Fruit fly (Drosophila melanogaster) whole organism, embryonic: ENCODE measurements around the gene CG14100.

Source experiments
- Ada2b ChIP-seq: fragments of 200-800 bp; sonication (Bioruptor generic); IDR thresholded peaks from 2 replicates; pipeline ENCODE4 v1.3.6; 2022; ENCODE audit warnings: missing biosample characterization, missing genetic modification characterization
- Bgb ChIP-seq: fragments of 200-800 bp; sonication (Bioruptor generic); IDR thresholded peaks from 2 replicates; pipeline ENCODE4 v1.3.6; 2022; ENCODE audit warnings: missing biosample characterization, missing genetic modification characterization; ENCODE audit not compliant: partially characterized antibody
- CG10543 ChIP-seq: fragments of 200-800 bp; sonication (Bioruptor generic); optimal IDR thresholded peaks from 3 replicates; lab custom pipeline; 2017; ENCODE audit warnings: missing biosample characterization, mild to moderate bottlenecking, missing genetic modification characterization, moderate library complexity
- CG11093 ChIP-seq: fragments of 200-800 bp; sonication (Bioruptor generic); IDR thresholded peaks from 3 replicates; pipeline ENCODE4 v1.3.6; 2022; ENCODE audit warnings: missing biosample characterization, missing genetic modification characterization
- CG11695 ChIP-seq: fragments of 200-800 bp; sonication (Bioruptor generic); IDR thresholded peaks from 3 replicates; pipeline ENCODE4 v1.3.6; 2022; ENCODE audit warnings: missing biosample characterization, missing genetic modification characterization
- CG1233 ChIP-seq: fragments of 200-800 bp; sonication (Bioruptor generic); optimal IDR thresholded peaks from 4 replicates; lab custom pipeline; 2018; ENCODE audit warnings: missing biosample characterization, mild to moderate bottlenecking, missing genetic modification characterization
- CG12744 ChIP-seq: fragments of 200-800 bp; sonication (Bioruptor generic); optimal IDR thresholded peaks from 2 replicates; lab custom pipeline; 2016; ENCODE audit warnings: missing biosample characterization, missing genetic modification characterization
- CG14014 ChIP-seq: fragments of 200-800 bp; sonication (Bioruptor generic); IDR thresholded peaks from 2 replicates; pipeline ENCODE4 v1.3.6; 2022; ENCODE audit warnings: missing biosample characterization, missing genetic modification characterization
- CG16779 ChIP-seq: fragments of 200-800 bp; sonication (Bioruptor generic); IDR thresholded peaks from 2 replicates; pipeline ENCODE4 v1.3.6; 2022; ENCODE audit warnings: missing biosample characterization, missing genetic modification characterization
- CG17186 ChIP-seq: fragments of 200-800 bp; sonication (Bioruptor generic); optimal IDR thresholded peaks from 3 replicates; lab custom pipeline; 2017; ENCODE audit warnings: missing biosample characterization, missing genetic modification reagents, missing genetic modification characterization
- CG17912 ChIP-seq: fragments of 200-800 bp; sonication (Bioruptor generic); optimal IDR thresholded peaks from 2 replicates; lab custom pipeline; 2018; ENCODE audit warnings: missing biosample characterization, mild to moderate bottlenecking, missing genetic modification characterization
- CG18599 ChIP-seq: fragments of 200-800 bp; sonication (Bioruptor generic); optimal IDR thresholded peaks from 3 replicates; lab custom pipeline; 2017; ENCODE audit warnings: missing biosample characterization, missing genetic modification characterization, mild to moderate bottlenecking, moderate library complexity, missing genetic modification reagents
- CG18764 ChIP-seq: fragments of 200-800 bp; sonication (Bioruptor generic); optimal IDR thresholded peaks from 3 replicates; lab custom pipeline; 2016; ENCODE audit warnings: missing biosample characterization, missing genetic modification characterization
- CG2712 ChIP-seq: fragments of 200-800 bp; optimal IDR thresholded peaks from 3 replicates; lab custom pipeline; 2019; ENCODE audit warnings: missing biosample characterization, mild to moderate bottlenecking, missing genetic modification characterization, moderate library complexity
- CG32532 ChIP-seq: fragments of 200-800 bp; sonication (Bioruptor generic); IDR thresholded peaks from 2 replicates; pipeline ENCODE4 v1.3.6; 2022; ENCODE audit warnings: missing biosample characterization, missing genetic modification characterization
- CG6175 ChIP-seq: fragments of 200-800 bp; sonication (Bioruptor generic); IDR thresholded peaks from 3 replicates; pipeline ENCODE4 v1.3.6; 2022; ENCODE audit warnings: missing biosample characterization, missing genetic modification characterization
- CG6765 ChIP-seq: fragments of 200-800 bp; sonication (Bioruptor generic); optimal IDR thresholded peaks from 3 replicates; lab custom pipeline; 2017; ENCODE audit warnings: missing biosample characterization, mild to moderate bottlenecking, missing genetic modification characterization
- CG8089 ChIP-seq: fragments of 200-800 bp; sonication (Bioruptor generic); optimal IDR thresholded peaks from 3 replicates; lab custom pipeline; 2016; ENCODE audit warnings: missing biosample characterization, missing genetic modification characterization
- CG8924 ChIP-seq: fragments of 200-800 bp; optimal IDR thresholded peaks from 3 replicates; lab custom pipeline; 2019; ENCODE audit warnings: missing biosample characterization, mild to moderate bottlenecking, missing genetic modification characterization, moderate library complexity
- E2f1 ChIP-seq: fragments of 200-800 bp; sonication (Bioruptor generic); IDR thresholded peaks from 2 replicates; pipeline ENCODE4 v1.3.6; 2022; ENCODE audit warnings: missing biosample characterization, missing genetic modification characterization
- Eip74EF ChIP-seq, 2 experiments: fragments of 200-800 bp in 1 of 2; fragments of >200 bp in 1 of 2; sonication (Bioruptor generic) in 1 of 2; optimal IDR thresholded peaks; 2 replicates each; lab custom pipeline; 2017 to 2019; ENCODE audit warnings: missing biosample characterization in 2 of 2, missing genetic modification characterization in 2 of 2, mild to moderate bottlenecking in 1 of 2, moderate library complexity in 1 of 2
- HLHmδ ChIP-seq: fragments of 200-800 bp; sonication (Bioruptor generic); optimal IDR thresholded peaks from 2 replicates; lab custom pipeline; 2018; ENCODE audit warnings: missing biosample characterization, mild to moderate bottlenecking, missing genetic modification characterization, moderate library complexity
- Jarid2 ChIP-seq: fragments of 200-800 bp; sonication (Bioruptor generic); optimal IDR thresholded peaks from 3 replicates; lab custom pipeline; 2017; ENCODE audit warnings: mild to moderate bottlenecking, missing biosample characterization, missing genetic modification reagents, missing genetic modification characterization
- NK7.1 ChIP-seq: fragments of 200-800 bp; sonication (Bioruptor generic); optimal IDR thresholded peaks from 3 replicates; lab custom pipeline; 2016; ENCODE audit warnings: missing biosample characterization, missing genetic modification characterization
- Nf-YB ChIP-seq: fragments of 200-800 bp; sonication (Bioruptor generic); optimal IDR thresholded peaks from 3 replicates; lab custom pipeline; 2019; ENCODE audit warnings: missing biosample characterization, mild to moderate bottlenecking, missing genetic modification characterization, moderate library complexity
- Pdp1 ChIP-seq, 2 experiments: fragments of 200-800 bp; sonication (Bioruptor generic); optimal IDR thresholded peaks; 3 replicates each; lab custom pipeline; 2016; ENCODE audit warnings: missing biosample characterization in 2 of 2, missing genetic modification characterization in 2 of 2, mild to moderate bottlenecking in 1 of 2, moderate library complexity in 1 of 2
- ase ChIP-seq: fragments of 200-800 bp; sonication (Bioruptor generic); IDR thresholded peaks from 3 replicates; pipeline ENCODE4 v1.3.6; 2022; ENCODE audit warnings: missing biosample characterization, missing genetic modification characterization
- bbx ChIP-seq: fragments of 200-800 bp; sonication (Bioruptor generic); IDR thresholded peaks from 2 replicates; pipeline ENCODE4 v1.3.6; 2022; ENCODE audit warnings: missing biosample characterization, missing genetic modification characterization; ENCODE audit not compliant: partially characterized antibody
- btn ChIP-seq: fragments of 200-800 bp; sonication (Bioruptor generic); optimal IDR thresholded peaks from 2 replicates; lab custom pipeline; 2016; ENCODE audit warnings: missing biosample characterization, missing genetic modification characterization
- ci ChIP-seq: fragments of 200-800 bp; sonication (Bioruptor generic); IDR thresholded peaks from 3 replicates; pipeline ENCODE4 v1.3.6; 2022; ENCODE audit warnings: missing biosample characterization, missing genetic modification characterization
- dpn ChIP-seq, 2 experiments: fragments of 200-800 bp; sonication (Bioruptor generic); optimal IDR thresholded peaks; 3 replicates each; lab custom pipeline; 2016; ENCODE audit warnings: missing biosample characterization in 2 of 2, missing genetic modification characterization in 2 of 2
- gce ChIP-seq: fragments of 200-800 bp; sonication (Bioruptor generic); IDR thresholded peaks from 3 replicates; pipeline ENCODE4 v1.3.6; 2022; ENCODE audit warnings: missing biosample characterization, missing genetic modification characterization
- grn ChIP-seq: fragments of 200-800 bp; sonication (Bioruptor generic); optimal IDR thresholded peaks from 3 replicates; lab custom pipeline; 2017; ENCODE audit warnings: missing biosample characterization, missing genetic modification characterization
- insv ChIP-seq, 2 experiments: fragments of 200-800 bp; sonication (Bioruptor generic); optimal IDR thresholded peaks; 3 replicates each; lab custom pipeline; 2016 to 2018; ENCODE audit warnings: missing biosample characterization in 2 of 2, missing genetic modification characterization in 2 of 2
- jigr1 ChIP-seq: fragments of 200-800 bp; sonication (Bioruptor generic); IDR thresholded peaks from 3 replicates; pipeline ENCODE4 v1.3.6; 2022; ENCODE audit warnings: missing biosample characterization, missing genetic modification characterization
- kni ChIP-seq: fragments of 200-800 bp; sonication (Bioruptor generic); optimal IDR thresholded peaks from 3 replicates; lab custom pipeline; 2017; ENCODE audit warnings: mild to moderate bottlenecking, missing biosample characterization, missing genetic modification reagents, missing genetic modification characterization
- mirr ChIP-seq: fragments of 200-800 bp; sonication (Bioruptor generic); optimal IDR thresholded peaks from 3 replicates; lab custom pipeline; 2018; ENCODE audit warnings: missing biosample characterization, mild to moderate bottlenecking, missing genetic modification characterization
- nom ChIP-seq: fragments of 200-800 bp; sonication (Bioruptor generic); optimal IDR thresholded peaks from 2 replicates; lab custom pipeline; 2017; ENCODE audit warnings: missing biosample characterization, missing genetic modification characterization, mild to moderate bottlenecking, moderate library complexity, missing genetic modification reagents
- onecut ChIP-seq: fragments of 200-800 bp; sonication (Bioruptor generic); IDR thresholded peaks from 2 replicates; pipeline ENCODE4 v1.3.6; 2022; ENCODE audit warnings: missing biosample characterization, missing genetic modification characterization
- p53 ChIP-seq: fragments of 200-800 bp; sonication (Bioruptor generic); optimal IDR thresholded peaks from 2 replicates; lab custom pipeline; 2016; ENCODE audit warnings: missing biosample characterization, missing genetic modification characterization
- pan ChIP-seq, 4 experiments: fragments of >200 bp in 3 of 4; fragments of 200-800 bp in 1 of 4; sonication (Bioruptor generic) in 1 of 4; optimal IDR thresholded peaks in 3 of 4; IDR thresholded peaks in 1 of 4; 2 replicates each; pipeline versions ENCODE4 v1.3.6 to Lab custom; 2017 to 2022; ENCODE audit warnings: missing biosample characterization in 2 of 4, missing genetic modification characterization in 2 of 4, mixed read lengths in 1 of 4
- prd ChIP-seq, 3 experiments: fragments of >200 bp in 2 of 3; fragments of 200-800 bp in 1 of 3; sonication (Bioruptor generic) in 1 of 3; optimal IDR thresholded peaks in 2 of 3; IDR thresholded peaks in 1 of 3; 2 replicates in 2 of 3; 3 replicates in 1 of 3; pipeline versions ENCODE4 v1.3.6 to Lab custom; 2017 to 2022; ENCODE audit warnings: missing biosample characterization in 1 of 3, missing genetic modification characterization in 1 of 3
- ranshi ChIP-seq: fragments of 200-800 bp; sonication (Bioruptor generic); IDR thresholded peaks from 2 replicates; pipeline ENCODE4 v1.3.6; 2022; ENCODE audit warnings: missing biosample characterization, missing genetic modification characterization
- sens ChIP-seq: fragments of 200-800 bp; sonication (Bioruptor generic); peaks from one replicate; lab custom pipeline; 2016; ENCODE audit warnings: missing biosample characterization, missing genetic modification characterization
- seq ChIP-seq: fragments of 200-800 bp; sonication (Bioruptor generic); IDR thresholded peaks from 2 replicates; pipeline ENCODE4 v1.3.6; 2022; ENCODE audit warnings: missing biosample characterization, missing genetic modification characterization
- stc ChIP-seq: fragments of 200-800 bp; sonication (Bioruptor generic); IDR thresholded peaks from 2 replicates; pipeline ENCODE4 v1.3.6; 2022; ENCODE audit warnings: missing biosample characterization, missing genetic modification characterization
- wor ChIP-seq: fragments of 200-800 bp; sonication (Bioruptor generic); IDR thresholded peaks from 2 replicates; pipeline ENCODE4 v1.3.6; 2022; ENCODE audit warnings: missing biosample characterization, missing genetic modification characterization
- yki ChIP-seq: fragments of >200 bp; optimal IDR thresholded peaks from 3 replicates; lab custom pipeline; 2018
- zf30C ChIP-seq: fragments of 200-800 bp; sonication (Bioruptor generic); optimal IDR thresholded peaks from 3 replicates; lab custom pipeline; 2018; ENCODE audit warnings: missing biosample characterization, mild to moderate bottlenecking, missing genetic modification characterization

CG14100 gene

DNA sequence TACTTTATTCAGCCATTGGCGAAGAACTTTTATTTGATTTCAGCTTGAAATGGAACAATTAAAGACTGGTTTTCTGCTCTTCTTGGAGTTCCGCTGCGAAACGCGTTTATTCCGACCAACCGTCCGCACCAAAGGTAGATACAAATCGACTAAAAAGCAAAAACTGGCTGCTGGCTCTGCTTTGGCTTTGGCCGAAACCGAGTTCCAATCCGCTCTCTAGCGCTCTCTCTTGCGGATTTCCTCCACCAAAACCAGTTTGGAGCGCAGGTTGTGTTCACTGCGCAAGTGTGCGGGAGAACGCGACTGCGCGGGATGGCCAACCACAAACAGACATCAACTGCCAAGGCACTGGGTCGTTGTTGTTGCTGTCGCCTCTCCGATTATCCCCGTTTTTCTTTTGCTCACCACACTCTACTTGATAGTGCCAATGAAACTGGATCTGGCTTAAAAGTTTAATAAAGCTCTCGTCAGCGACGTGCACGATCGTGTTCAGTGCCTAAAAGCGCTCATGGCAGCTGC is 45.2 kb upstream of the CG14100 start, which contains the start of gene wnd (continued):
- TF ChIP-seq ranshi (GFP tag; lab: Robert Waterston, UW) = no peak
- TF ChIP-seq CG8924 = peak; percentile 25
- peak; percentile 83; the same call in 1 of the 2 replicates for TF ChIP-seq onecut (GFP tag; lab: Robert Waterston, UW)
- peak in 1 of 2 experiments; percentile 2 for TF ChIP-seq Eip74EF (GFP tag; optimal IDR thresholded peaks at IDR 0.05; lab: Kevin White, UChicago)
- TF ChIP-seq sens = peak; percentile 82
- TF ChIP-seq CG17186 (GFP tag; lab: Kevin White, UChicago) = no peak
- peak; percentile 41; the same call in 1 of the 2 replicates for TF ChIP-seq Bgb (GFP tag; lab: Robert Waterston, UW)
- TF ChIP-seq CG1233 (GFP tag; lab: Kevin White, UChicago) = no peak
- peak; percentile 1 for TF ChIP-seq CG2712
- no peak for TF ChIP-seq NK7.1 (GFP tag; lab: Kevin White, UChicago)
- no peak for TF ChIP-seq CG8089
- TF ChIP-seq wor (GFP tag; lab: Robert Waterston, UW) = no peak
- peak; percentile 37 for TF ChIP-seq CG6765
- no peak for TF ChIP-seq CG14014 (GFP tag; lab: Robert Waterston, UW)
- TF ChIP-seq CG18599 (GFP tag; lab: Kevin White, UChicago) = no peak
- TF ChIP-seq Jarid2 (GFP tag; lab: Kevin White, UChicago) = peak; percentile 78
- TF ChIP-seq ci (GFP tag; lab: Robert Waterston, UW) = peak; percentile 46; the same call in 1 of the 3 replicates
- no peak for TF ChIP-seq prd (optimal IDR thresholded peaks at IDR 0.05; lab: Kevin White, UChicago)
- TF ChIP-seq prd (GFP tag; IDR thresholded peaks at IDR 0.05; lab: Robert Waterston, UW) = no peak
- no peak for TF ChIP-seq E2f1 (GFP tag; lab: Robert Waterston, UW)
- TF ChIP-seq dpn (GFP tag; optimal IDR thresholded peaks at IDR 0.05; lab: Kevin White, UChicago) = no peak
- peak; percentile 33 for TF ChIP-seq zf30C (GFP tag; lab: Kevin White, UChicago)
- no peak for TF ChIP-seq Pdp1 (GFP tag; optimal IDR thresholded peaks at IDR 0.05; lab: Kevin White, UChicago)
- 0 out of 3 replicates have a peak, but pooled peaks have one; percentile 48 for TF ChIP-seq CG11695 (GFP tag; lab: Robert Waterston, UW)
- peak; percentile 23 for TF ChIP-seq nom (GFP tag; lab: Kevin White, UChicago)
- peak; percentile 29 for TF ChIP-seq grn
- no peak for TF ChIP-seq Ada2b (GFP tag; lab: Robert Waterston, UW)
- no peak for TF ChIP-seq ase (GFP tag; lab: Robert Waterston, UW)
- TF ChIP-seq CG6175 = no peak
- TF ChIP-seq gce (GFP tag; lab: Robert Waterston, UW) = 0 out of 3 replicates have a peak, but pooled peaks have one; percentile 19
- TF ChIP-seq p53 (GFP tag; lab: Kevin White, UChicago) = peak; percentile 100
- no peak for TF ChIP-seq CG17912 (GFP tag; lab: Kevin White, UChicago)
- TF ChIP-seq Nf-YB = peak; percentile 71
- TF ChIP-seq pan (optimal IDR thresholded peaks at IDR 0.05; lab: Kevin White, UChicago) = no peak
- peak in 1 of 2 experiments; percentile 6 for TF ChIP-seq pan (GFP tag; optimal IDR thresholded peaks at IDR 0.05 in 1 of 2, IDR thresholded peaks at IDR 0.05 in 1 of 2)
- TF ChIP-seq btn (GFP tag; lab: Kevin White, UChicago) = no peak
- TF ChIP-seq CG11093 (GFP tag; lab: Robert Waterston, UW) = no peak
- peak; percentile 30 for TF ChIP-seq HLHmδ (GFP tag; lab: Kevin White, UChicago)
- peak; percentile 62 for TF ChIP-seq yki
- TF ChIP-seq stc (GFP tag; lab: Robert Waterston, UW) = peak; percentile 32; the same call in 1 of the 2 replicates
- no peak for TF ChIP-seq jigr1 (GFP tag; lab: Robert Waterston, UW)
- TF ChIP-seq CG16779 (GFP tag; lab: Robert Waterston, UW) = peak; percentile 17; the same call in 1 of the 2 replicates
- TF ChIP-seq mirr (GFP tag; lab: Kevin White, UChicago) = peak; percentile 14
- TF ChIP-seq kni (GFP tag; lab: Kevin White, UChicago) = peak; percentile 84
- TF ChIP-seq CG10543 = peak; percentile 0
- peak; percentile 44; the same call in 1 of the 2 replicates for TF ChIP-seq CG32532 (GFP tag; lab: Robert Waterston, UW)
- TF ChIP-seq CG12744 = no peak
- no peak for TF ChIP-seq CG18764 (GFP tag; lab: Kevin White, UChicago)
- TF ChIP-seq insv (GFP tag; optimal IDR thresholded peaks at IDR 0.05; lab: Kevin White, UChicago) = peak in 1 of 2 experiments; percentile 28
- peak; percentile 54; the same call in 1 of the 2 replicates for TF ChIP-seq bbx (GFP tag; lab: Robert Waterston, UW)
- TF ChIP-seq seq = peak; percentile 82; the same call in 1 of the 2 replicates
